Worm (Caenorhabditis elegans) whole organism, young adult: ENCODE results near the gene T19C4.1.

Source experiments
- D2030.7 ChIP-seq: fragments of 200-800 bp; sonication (Bioruptor generic); IDR thresholded peaks from 2 replicates; pipeline ENCODE4 v1.3.6; 2022; ENCODE audit warnings: missing genetic modification reagents, missing genetic modification characterization, missing compliant biosample characterization
- ama-1 ChIP-seq, 3 experiments: fragments of 150-350 bp in 1 of 3; sonication (generic microtip) in 2 of 3; optimal IDR thresholded peaks; 2 replicates each; lab custom pipeline; 2014 to 2018; ENCODE audit warnings: missing biosample characterization in 2 of 3, missing genetic modification characterization in 2 of 3, missing genetic modification reagents in 2 of 3
- dpff-1 ChIP-seq: sonication (generic microtip); optimal IDR thresholded peaks from 2 replicates; lab custom pipeline; 2017; ENCODE audit warnings: mild to moderate bottlenecking, missing genetic modification characterization, missing compliant biosample characterization
- dpl-1 ChIP-seq: fragments of 150-350 bp; optimal IDR thresholded peaks from 2 replicates; lab custom pipeline; 2014; ENCODE audit warnings: missing biosample characterization, missing genetic modification reagents, missing genetic modification characterization
- nfya-2 ChIP-seq: fragments of 200-800 bp; sonication (Bioruptor generic); IDR thresholded peaks from 2 replicates; pipeline ENCODE4 v1.3.6; 2022; ENCODE audit warnings: missing genetic modification reagents, missing genetic modification characterization, missing compliant biosample characterization
- snpc-4 ChIP-seq, 5 experiments: fragments of 150-350 bp in 1 of 5; sonication (generic microtip) in 4 of 5; optimal IDR thresholded peaks; 2 replicates each; lab custom pipeline; 2014 to 2018; ENCODE audit warnings: missing genetic modification characterization in 5 of 5, missing biosample characterization in 3 of 5, antibody characterized with exemption in 2 of 5, mild to moderate bottlenecking in 2 of 5, missing compliant biosample characterization in 2 of 5, missing genotype in 2 of 5, moderate library complexity in 2 of 5, missing genetic modification reagents in 1 of 5

DNA sequence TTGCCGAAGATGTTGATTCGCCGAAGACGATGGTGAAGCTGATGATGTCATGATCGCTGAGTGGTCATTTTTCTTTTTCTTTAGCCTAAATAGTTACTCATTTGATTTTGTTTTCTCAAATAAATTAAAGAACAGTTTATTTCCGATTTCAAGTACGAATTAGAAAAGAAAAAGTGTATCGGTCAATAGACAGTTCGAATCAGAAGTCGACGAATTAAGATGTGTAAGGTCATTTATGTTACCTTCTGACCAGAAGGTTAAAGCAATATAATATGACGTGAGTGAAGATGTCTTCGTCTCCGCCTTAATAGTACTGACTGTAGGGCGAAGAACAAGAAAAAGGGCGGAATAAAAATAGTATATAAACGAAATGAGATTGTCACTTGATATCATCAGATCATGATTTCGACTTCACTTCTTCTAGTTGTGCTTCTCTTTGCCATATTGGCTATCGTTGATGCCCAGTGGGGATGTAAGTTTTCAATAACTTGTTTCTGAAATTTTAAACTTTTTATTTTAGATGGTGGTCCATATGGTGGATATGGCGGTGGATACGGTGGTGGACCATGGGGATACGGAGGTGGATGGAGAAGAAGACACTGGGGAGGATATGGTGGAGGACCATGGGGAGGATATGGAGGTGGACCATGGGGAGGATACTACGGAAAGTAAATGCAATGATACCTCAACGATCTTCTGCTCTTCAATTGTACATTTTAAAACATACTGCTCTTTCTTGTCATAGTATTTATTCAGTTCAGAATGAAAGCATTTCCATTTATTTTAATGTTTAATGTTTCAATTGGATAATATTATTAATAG, 2.3 kb upstream of the T19C4.1 start, which contains the start of the genes T19C4.24 and nlp-33:
- TF ChIP-seq dpff-1 (tag; lab: Kevin White, UChicago) = no peak
- no peak for TF ChIP-seq D2030.7 (GFP tag; lab: Robert Waterston, UW)
- TF ChIP-seq ama-1 (optimal IDR thresholded peaks at IDR 0.05; lab: Kevin White, UChicago) = peak; percentile 71
- TF ChIP-seq ama-1 (GFP tag; optimal IDR thresholded peaks at IDR 0.05; lab: Kevin White, UChicago) = no peak
- TF ChIP-seq dpl-1 = no peak
- no peak for TF ChIP-seq nfya-2
- TF ChIP-seq snpc-4 (GFP tag; optimal IDR thresholded peaks at IDR 0.05; lab: Kevin White, UChicago) = no peak
- no peak for TF ChIP-seq snpc-4 (tag; optimal IDR thresholded peaks at IDR 0.05; lab: Kevin White, UChicago)
